Worm (Caenorhabditis elegans) whole organism, L3 larva: ENCODE measurements around the gene top-3.

ENCODE experiments used
- egl-27 ChIP-seq: sonication (generic microtip); optimal IDR thresholded peaks from 4 replicates; lab custom pipeline; 2017; ENCODE audit warnings: missing biosample characterization, missing genetic modification reagents, missing genetic modification characterization
- elt-1 ChIP-seq: fragments of 150-350 bp; optimal IDR thresholded peaks from 2 replicates; lab custom pipeline; 2014; ENCODE audit warnings: missing biosample characterization, missing genetic modification characterization
- fos-1 ChIP-seq: fragments of 150-350 bp; optimal IDR thresholded peaks from 2 replicates; lab custom pipeline; 2014; ENCODE audit warnings: missing biosample characterization, missing genetic modification characterization
- jun-1 ChIP-seq: fragments of 150-350 bp; optimal IDR thresholded peaks from 2 replicates; lab custom pipeline; 2014; ENCODE audit warnings: missing biosample characterization, missing genetic modification reagents, missing genetic modification characterization
- nhr-25 ChIP-seq: sonication (generic microtip); optimal IDR thresholded peaks from 2 replicates; lab custom pipeline; 2017; ENCODE audit warnings: missing biosample characterization, missing genetic modification characterization
- pqm-1 ChIP-seq: fragments of 150-350 bp; optimal IDR thresholded peaks from 2 replicates; lab custom pipeline; 2017; ENCODE audit warnings: missing biosample characterization, missing genetic modification characterization, inconsistent platforms
- skn-1 ChIP-seq: fragments of 150-350 bp; optimal IDR thresholded peaks from 2 replicates; lab custom pipeline; 2014; ENCODE audit warnings: missing biosample characterization, missing genetic modification characterization

DNA sequence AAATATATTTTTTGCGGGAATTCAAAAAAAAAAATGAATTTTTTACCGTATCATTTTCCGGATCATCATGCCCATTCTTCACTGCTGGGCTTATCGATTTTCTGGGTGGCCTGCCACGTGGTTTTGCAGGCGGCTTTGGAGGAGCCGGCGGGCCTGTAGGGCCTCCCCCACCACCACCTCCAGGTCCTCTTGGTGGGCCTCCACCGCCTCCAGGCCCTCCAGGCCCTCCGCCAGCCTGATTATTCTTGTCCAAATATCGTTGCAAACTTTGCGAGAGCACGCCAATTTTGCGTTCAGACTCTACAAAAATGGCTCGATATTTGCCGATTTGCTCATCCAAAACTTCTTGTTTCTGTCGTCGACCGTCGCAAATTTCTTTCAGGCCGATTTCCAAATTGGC, 8.9 kb downstream of the top-3 start:
- no peak for TF ChIP-seq jun-1
- no peak for TF ChIP-seq nhr-25 (tag; lab: Kevin White, UChicago)
- no peak for TF ChIP-seq fos-1 (tag; lab: Kevin White, UChicago)
- no peak for TF ChIP-seq skn-1 (tag; lab: Kevin White, UChicago)
- no peak for TF ChIP-seq egl-27 (tag; lab: Kevin White, UChicago)
- TF ChIP-seq elt-1, result no peak
- no peak for TF ChIP-seq pqm-1 (tag; lab: Kevin White, UChicago)
